Worm (Caenorhabditis elegans) whole organism, late embryonic: ENCODE data around the gene drd-1.

Experiments
- ama-1 ChIP-seq: fragments of 150-350 bp; optimal IDR thresholded peaks from 2 replicates; lab custom pipeline; 2014
- ceh-18 ChIP-seq: sonication (generic microtip); optimal IDR thresholded peaks from 2 replicates; lab custom pipeline; 2016; ENCODE audit warnings: missing genetic modification characterization, missing compliant biosample characterization
- ets-4 ChIP-seq: sonication (generic microtip); optimal IDR thresholded peaks from 2 replicates; lab custom pipeline; 2016; ENCODE audit warnings: missing genetic modification characterization, missing compliant biosample characterization
- madf-2 ChIP-seq: sonication (generic microtip); optimal IDR thresholded peaks from 2 replicates; lab custom pipeline; 2017; ENCODE audit warnings: missing genetic modification characterization, missing compliant biosample characterization
- nfya-1 ChIP-seq: sonication (generic microtip); optimal IDR thresholded peaks from 2 replicates; lab custom pipeline; 2017; ENCODE audit warnings: missing genetic modification characterization, mild to moderate bottlenecking, missing compliant biosample characterization, antibody characterized with exemption, moderate library complexity
- nhr-11 ChIP-seq: fragments of 150-350 bp; optimal IDR thresholded peaks from 2 replicates; lab custom pipeline; 2014; ENCODE audit warnings: missing biosample characterization, missing genetic modification characterization
- pqm-1 ChIP-seq: sonication (generic microtip); optimal IDR thresholded peaks from 2 replicates; lab custom pipeline; 2016; ENCODE audit warnings: missing genetic modification characterization, missing compliant biosample characterization
- unc-86 ChIP-seq: sonication (generic microtip); optimal IDR thresholded peaks from 2 replicates; lab custom pipeline; 2016; ENCODE audit warnings: missing genetic modification characterization, missing compliant biosample characterization

DNA sequence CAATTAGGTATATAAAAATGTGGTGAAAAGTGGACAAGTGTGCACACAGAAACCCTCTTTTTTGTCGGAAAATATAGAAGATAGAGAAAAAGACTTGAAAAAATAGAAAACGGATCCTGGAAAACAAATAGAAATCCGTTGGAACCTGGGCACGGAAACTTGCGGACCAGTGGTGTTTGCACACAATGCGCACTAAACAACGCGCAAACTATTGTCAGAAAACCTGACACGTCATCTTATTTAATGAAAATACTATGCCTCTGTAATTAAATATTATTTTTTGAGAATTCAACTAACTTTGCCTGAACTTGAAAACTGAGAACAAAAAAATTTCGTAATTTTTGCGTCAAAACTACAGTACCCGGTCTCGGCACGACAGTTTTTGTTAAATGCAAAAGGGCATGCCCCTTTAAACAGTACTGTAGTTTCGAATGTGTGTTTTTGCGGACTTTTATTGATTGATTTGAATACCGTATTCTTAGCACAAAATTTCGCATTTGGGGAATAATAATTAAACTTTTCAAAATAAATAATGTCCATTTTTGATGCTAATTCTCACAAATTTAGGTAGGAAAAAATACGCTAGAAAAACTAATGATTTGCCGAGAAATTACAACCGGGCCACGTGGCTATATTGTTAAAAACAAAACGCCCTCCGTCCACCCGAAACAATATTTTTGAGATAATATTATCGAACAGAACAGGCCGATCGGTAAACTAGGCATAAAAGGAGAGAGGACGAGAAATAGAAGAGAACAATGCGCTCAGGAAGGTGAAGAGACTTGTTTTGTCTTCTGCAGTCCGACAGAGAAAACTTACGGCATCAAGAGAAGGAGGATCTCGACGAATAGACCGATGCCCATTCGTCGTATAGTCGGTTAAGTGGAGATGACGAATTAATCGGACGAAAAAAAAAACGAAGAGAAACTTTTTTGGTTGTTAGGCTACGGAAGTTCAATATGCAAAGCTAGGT, 41.4 kb downstream of the drd-1 start:
- TF ChIP-seq nhr-11 (tag; lab: Kevin White, UChicago) (no peak), ama-1 (no peak), madf-2 (tag; lab: Kevin White, UChicago) (no peak), ets-4 (tag; lab: Kevin White, UChicago) (no peak), unc-86 (tag; lab: Kevin White, UChicago) (no peak), pqm-1 (tag; lab: Kevin White, UChicago) (no peak), nfya-1 (no peak), ceh-18 (no peak)
